Worm (Caenorhabditis elegans) whole organism, midembryonic: Measurements from ENCODE around the gene C02G6.2.

Experiments
- T22C8.4 ChIP-seq: fragments of 200-800 bp; sonication (Bioruptor generic); IDR thresholded peaks from 2 replicates; pipeline ENCODE4 v1.3.6; 2022; ENCODE audit warnings: missing genetic modification characterization, missing compliant biosample characterization
- cog-1 ChIP-seq: sonication (generic microtip); optimal IDR thresholded peaks from 2 replicates; lab custom pipeline; 2016; ENCODE audit warnings: missing genetic modification characterization, missing compliant biosample characterization
- flt-1 ChIP-seq: fragments of 200-800 bp; sonication (Bioruptor generic); IDR thresholded peaks from 2 replicates; pipeline ENCODE4 v1.3.6; 2022; ENCODE audit warnings: missing genetic modification characterization, missing compliant biosample characterization
- klf-2 ChIP-seq: fragments of 200-800 bp; sonication (Bioruptor generic); conservative IDR thresholded peaks from 2 replicates; pipeline ENCODE4 v1.3.6; 2022; ENCODE audit warnings: missing genetic modification reagents, missing genetic modification characterization, missing compliant biosample characterization
- med-1 ChIP-seq: sonication (generic microtip); optimal IDR thresholded peaks from 2 replicates; lab custom pipeline; 2017; ENCODE audit warnings: missing genetic modification characterization, mild to moderate bottlenecking, missing compliant biosample characterization, antibody characterized with exemption, missing genetic modification reagents; ENCODE audit not compliant: insufficient read depth
- ref-1 ChIP-seq: fragments of 200-800 bp; sonication (Bioruptor generic); conservative IDR thresholded peaks from 2 replicates; pipeline ENCODE4 v1.3.6; 2022; ENCODE audit warnings: missing genetic modification reagents, missing genetic modification characterization, missing compliant biosample characterization
- tab-1 ChIP-seq: fragments of 200-800 bp; sonication (Bioruptor generic); IDR thresholded peaks from 2 replicates; pipeline ENCODE4 v1.3.6; 2022; ENCODE audit warnings: missing genetic modification characterization, missing compliant biosample characterization
- ztf-23 ChIP-seq: fragments of 200-800 bp; sonication (Bioruptor generic); IDR thresholded peaks from 2 replicates; pipeline ENCODE4 v1.3.6; 2022; ENCODE audit warnings: missing genetic modification reagents, missing genetic modification characterization, missing compliant biosample characterization
- ztf-29 ChIP-seq: fragments of 200-800 bp; sonication (Bioruptor generic); IDR thresholded peaks from 2 replicates; pipeline ENCODE4 v1.3.6; 2022; ENCODE audit warnings: missing genetic modification reagents, missing genetic modification characterization, missing compliant biosample characterization

C02G6.2 gene

ce11 chrV:5852084-5852483 lies 19.8 kb upstream of the C02G6.2 start:
- TF ChIP-seq klf-2 (GFP tag; lab: Robert Waterston, UW) (no peak), tab-1 (GFP tag; lab: Robert Waterston, UW) (no peak), med-1 (GFP tag; lab: Kevin White, UChicago) (no peak), cog-1 (tag; lab: Kevin White, UChicago) (no peak), ref-1 (GFP tag; lab: Robert Waterston, UW) (no peak)

ce11 chrV:5862479-5863188 lies 9.2 kb upstream of the C02G6.2 start, which contains the start of gene F26F12.8:
Gene F26F12.8, minus strand, starts transcription at chrV:5862529.
- TF ChIP-seq ztf-23 (GFP tag; lab: Robert Waterston, UW) (no peak), tab-1 (GFP tag; lab: Robert Waterston, UW) (no peak), klf-2 (GFP tag; lab: Robert Waterston, UW) (no peak), cog-1 (tag; lab: Kevin White, UChicago) (no peak), ztf-29 (GFP tag; lab: Robert Waterston, UW) (no peak), med-1 (GFP tag; lab: Kevin White, UChicago) (no peak), ref-1 (GFP tag; lab: Robert Waterston, UW) (no peak), flt-1 (GFP tag; lab: Robert Waterston, UW) (no peak), T22C8.4 (GFP tag; lab: Robert Waterston, UW) (no peak)

- TF ChIP-seq ref-1 (GFP tag; lab: Robert Waterston, UW) (no peak), T22C8.4 (GFP tag; lab: Robert Waterston, UW) (no peak), ztf-29 (GFP tag; lab: Robert Waterston, UW) (no peak), klf-2 (GFP tag; lab: Robert Waterston, UW) (no peak), med-1 (GFP tag; lab: Kevin White, UChicago) (no peak), flt-1 (GFP tag; lab: Robert Waterston, UW) (no peak), cog-1 (tag; lab: Kevin White, UChicago) (no peak), tab-1 (GFP tag; lab: Robert Waterston, UW) (no peak), ztf-23 (GFP tag; lab: Robert Waterston, UW) (no peak)
Measured at ce11 chrV:5865085-5865484, 6.8 kb upstream of the C02G6.2 start, which contains the start of gene F26F12.5. Gene F26F12.5, minus strand, starts transcription at chrV:5865185.

- no peak for TF ChIP-seq T22C8.4 (GFP tag; lab: Robert Waterston, UW)
- no peak for TF ChIP-seq ref-1 (GFP tag; lab: Robert Waterston, UW)
- no peak for TF ChIP-seq flt-1 (GFP tag; lab: Robert Waterston, UW)
- TF ChIP-seq cog-1 (tag; lab: Kevin White, UChicago): no peak
- TF ChIP-seq klf-2 (GFP tag; lab: Robert Waterston, UW): no peak
- no peak for TF ChIP-seq tab-1 (GFP tag; lab: Robert Waterston, UW)
- TF ChIP-seq ztf-23 (GFP tag; lab: Robert Waterston, UW): no peak
- TF ChIP-seq med-1 (GFP tag; lab: Kevin White, UChicago): no peak
- TF ChIP-seq ztf-29 (GFP tag; lab: Robert Waterston, UW): no peak
Measured at ce11 chrV:5869227-5869626, 2.6 kb upstream of the C02G6.2 start, which contains the start of gene F26F12.4. Gene F26F12.4, minus strand, starts transcription at chrV:5869327.

- TF ChIP-seq ztf-29 (GFP tag; lab: Robert Waterston, UW) (no peak), klf-2 (GFP tag; lab: Robert Waterston, UW) (no peak), tab-1 (GFP tag; lab: Robert Waterston, UW) (no peak)
Measured at ce11 chrV:5876966-5877365, 5.1 kb downstream of the C02G6.2 start.

ce11 chrV:5880064-5880463 lies 8.2 kb downstream of the C02G6.2 start, which contains the start of gene C02G6.3:
Gene C02G6.3, plus strand, starts transcription at chrV:5880364.
- TF ChIP-seq tab-1 (GFP tag; lab: Robert Waterston, UW) (no peak), flt-1 (GFP tag; lab: Robert Waterston, UW) (no peak), ztf-23 (GFP tag; lab: Robert Waterston, UW) (no peak)

- TF ChIP-seq med-1 (GFP tag; lab: Kevin White, UChicago) (no peak), ref-1 (GFP tag; lab: Robert Waterston, UW) (no peak), ztf-23 (GFP tag; lab: Robert Waterston, UW) (no peak), T22C8.4 (GFP tag; lab: Robert Waterston, UW) (no peak), flt-1 (GFP tag; lab: Robert Waterston, UW) (no peak), ztf-29 (GFP tag; lab: Robert Waterston, UW) (no peak), tab-1 (GFP tag; lab: Robert Waterston, UW) (no peak), cog-1 (tag; lab: Kevin White, UChicago) (no peak)
Measured at ce11 chrV:5882429-5882828, 10.6 kb downstream of the C02G6.2 start.

ce11 chrV:5883735-5884134 lies 11.9 kb downstream of the C02G6.2 start, which contains the start of gene C04E6.8:
Gene C04E6.8, minus strand, starts transcription at chrV:5883835.
- TF ChIP-seq T22C8.4 (GFP tag; lab: Robert Waterston, UW) (no peak), ref-1 (GFP tag; lab: Robert Waterston, UW) (no peak), tab-1 (GFP tag; lab: Robert Waterston, UW) (no peak), ztf-29 (GFP tag; lab: Robert Waterston, UW) (no peak), klf-2 (GFP tag; lab: Robert Waterston, UW) (no peak), ztf-23 (GFP tag; lab: Robert Waterston, UW) (no peak), med-1 (GFP tag; lab: Kevin White, UChicago) (no peak), flt-1 (GFP tag; lab: Robert Waterston, UW) (no peak), cog-1 (tag; lab: Kevin White, UChicago) (no peak)

- TF ChIP-seq klf-2 (GFP tag; lab: Robert Waterston, UW): no peak
- TF ChIP-seq ztf-29 (GFP tag; lab: Robert Waterston, UW): no peak
- no peak for TF ChIP-seq ref-1 (GFP tag; lab: Robert Waterston, UW)
- no peak for TF ChIP-seq flt-1 (GFP tag; lab: Robert Waterston, UW)
- no peak for TF ChIP-seq med-1 (GFP tag; lab: Kevin White, UChicago)
- TF ChIP-seq ztf-23 (GFP tag; lab: Robert Waterston, UW): no peak
- no peak for TF ChIP-seq T22C8.4 (GFP tag; lab: Robert Waterston, UW)
Measured at ce11 chrV:5888820-5889219, 17.0 kb downstream of the C02G6.2 start.
